Fruit fly (Drosophila melanogaster) Kc167 (cell line): Measurements from ENCODE around the gene CG43055.

Experiments used
- Sin3A ChIP-seq: fragments of >200 bp; optimal IDR thresholded peaks from 2 replicates; lab custom pipeline; 2018; ENCODE audit warnings: missing external identifiers
- h ChIP-seq: fragments of >200 bp; optimal IDR thresholded peaks from 3 replicates; lab custom pipeline; 2018; ENCODE audit warnings: missing external identifiers
- psq ChIP-seq: fragments of >200 bp; optimal IDR thresholded peaks from 2 replicates; lab custom pipeline; 2017; ENCODE audit warnings: missing external identifiers
- ttk ChIP-seq: sonication (Bioruptor generic); optimal IDR thresholded peaks from 2 replicates; lab custom pipeline; 2017; ENCODE audit warnings: missing external identifiers

DNA sequence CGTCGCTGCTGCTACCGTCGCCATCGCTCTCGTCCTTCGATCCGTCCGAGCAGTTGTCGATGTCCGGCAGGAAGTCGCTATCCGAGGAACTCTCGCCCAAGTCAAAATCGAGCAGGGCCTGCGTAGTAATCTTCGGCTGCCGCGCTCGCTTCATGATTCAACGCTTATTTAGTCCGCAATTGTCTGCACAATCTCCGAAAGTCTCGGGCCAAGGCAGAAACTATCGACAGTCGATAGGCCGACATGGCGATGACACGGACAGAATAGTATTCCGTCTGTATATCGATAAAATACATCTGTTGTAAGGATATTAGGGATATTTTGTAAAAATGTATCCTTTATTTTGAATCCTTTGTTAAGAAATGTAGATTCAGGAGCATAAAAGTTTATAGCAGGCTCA lies 41.8 kb downstream of the CG43055 start, which contains the start of gene CG15439:
- TF ChIP-seq ttk = no peak
- no peak for TF ChIP-seq Sin3A (lab: Kevin White, UChicago)
- TF ChIP-seq psq (lab: Kevin White, UChicago) = no peak
- TF ChIP-seq h (lab: Kevin White, UChicago) = no peak
